Worm (Caenorhabditis elegans): Measurements from ENCODE around the gene hlh-34.

ce11 chrV:13694103-13694502 is 13.1 kb downstream of the hlh-34 start:
- TF ChIP-seq aly-1 (tag; optimal IDR thresholded peaks at IDR 0.05) = no peak
- TF ChIP-seq hmg-4 (GFP tag; optimal IDR thresholded peaks at IDR 0.05) = no peak
- no peak for TF ChIP-seq flt-1 (GFP tag; IDR thresholded peaks at IDR 0.05)
- no peak for TF ChIP-seq tra-4 (tag; optimal IDR thresholded peaks at IDR 0.05)
